Fruit fly (Drosophila melanogaster) whole organism, prepupa: ENCODE results near the gene CG9451.

Experiments
- CG1621 ChIP-seq: fragments of 200-800 bp; sonication (Bioruptor generic); optimal IDR thresholded peaks from 3 replicates; lab custom pipeline; 2018; ENCODE audit warnings: missing biosample characterization, mild to moderate bottlenecking, missing genetic modification characterization
- CG6854 ChIP-seq: fragments of 200-800 bp; sonication (Bioruptor generic); optimal IDR thresholded peaks from 2 replicates; lab custom pipeline; 2017; ENCODE audit warnings: missing biosample characterization, mild to moderate bottlenecking, missing genetic modification characterization
- Eip75B ChIP-seq: fragments of 200-800 bp; sonication (Bioruptor generic); optimal IDR thresholded peaks from 3 replicates; lab custom pipeline; 2016; ENCODE audit warnings: missing biosample characterization, missing genetic modification characterization
- Ets21C ChIP-seq: fragments of 200-800 bp; sonication (Bioruptor generic); optimal IDR thresholded peaks from 3 replicates; lab custom pipeline; 2016; ENCODE audit warnings: missing biosample characterization, missing genetic modification characterization
- ss ChIP-seq, 2 experiments: fragments of 200-800 bp; sonication (Bioruptor generic); optimal IDR thresholded peaks; 2 replicates in 1 of 2; 3 replicates in 1 of 2; lab custom pipeline; 2017 to 2018; ENCODE audit warnings: mild to moderate bottlenecking in 2 of 2, missing biosample characterization in 2 of 2, missing genetic modification characterization in 2 of 2, moderate library complexity in 1 of 2

dm6 chr3L:19520645-19521044, 20.0 kb upstream of the CG9451 start, which contains the start of gene Cpr76Bc:
- TF ChIP-seq ss (GFP tag; optimal IDR thresholded peaks at IDR 0.05; lab: Kevin White, UChicago) (no peak), Ets21C (GFP tag; lab: Kevin White, UChicago) (no peak), CG6854 (no peak), CG1621 (tag; lab: Kevin White, UChicago) (no peak), Eip75B (GFP tag; lab: Kevin White, UChicago) (no peak)
